Fruit fly (Drosophila melanogaster): ENCODE measurements around the gene Cdk5alpha.

Cdk5alpha gene

DNA sequence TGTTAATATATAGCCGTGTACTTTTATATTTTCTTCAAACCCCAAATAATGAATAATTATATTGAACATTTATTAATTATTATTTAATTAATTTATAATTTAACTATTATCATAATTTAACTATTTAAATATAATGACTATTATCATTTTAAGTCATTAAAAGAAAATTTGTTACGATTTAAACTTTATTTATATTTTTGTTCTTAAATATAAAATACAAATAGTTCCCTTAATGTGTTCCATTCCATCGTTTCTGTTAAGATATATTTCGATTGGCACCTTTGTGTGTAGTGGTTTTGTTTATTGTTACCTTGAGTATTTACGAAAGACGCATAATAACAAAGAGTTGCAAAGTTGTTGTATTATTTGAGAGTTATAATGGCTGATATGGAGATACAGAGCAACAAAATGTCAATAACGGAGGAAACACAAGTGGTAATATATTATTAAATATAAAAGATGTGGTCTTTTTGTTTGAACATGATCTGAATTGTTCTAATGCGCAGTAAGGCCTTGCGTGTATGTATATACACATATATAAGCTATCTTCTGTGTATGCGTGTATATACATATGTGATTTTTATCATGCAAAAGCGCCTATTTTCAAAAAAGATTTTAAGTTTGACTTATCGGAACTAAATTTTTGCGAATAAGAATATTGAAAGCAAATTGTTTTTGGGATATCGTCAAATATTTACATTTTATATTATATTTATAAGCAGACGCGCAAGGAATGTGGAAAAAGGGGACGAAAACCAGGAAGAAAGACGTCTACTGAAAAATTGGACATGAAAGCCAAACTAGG, 46.7 kb downstream of the Cdk5alpha start, which contains the start of gene REPTOR-BP:
TSS of gene REPTOR-BP (plus strand) at position 296 of the 805 bp plus-strand sequence.
- no peak for TF ChIP-seq CTCF (optimal IDR thresholded peaks at IDR 0.05)

DNA sequence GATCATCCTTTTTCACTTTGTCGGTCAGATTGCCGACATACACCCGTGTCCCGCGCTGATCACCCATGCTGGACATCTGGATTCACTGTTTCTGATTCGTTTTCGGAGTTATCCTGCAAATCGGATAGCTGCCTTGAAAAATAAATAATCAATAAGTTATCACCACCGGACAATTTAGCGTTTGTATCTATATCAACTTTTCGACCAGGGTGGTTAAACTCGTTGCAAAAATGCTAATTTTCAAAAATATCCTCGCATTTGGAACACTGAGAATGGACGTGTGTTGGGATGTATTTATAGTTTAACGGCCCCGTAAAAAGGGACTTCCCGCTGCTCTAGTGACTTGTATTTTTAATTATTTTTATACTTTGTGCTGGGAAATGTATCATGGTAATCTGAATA, 47.4 kb downstream of the Cdk5alpha start, which contains the start of gene Rsf1:
TSS of gene Rsf1 (minus strand) at position 212 of the 402 bp plus-strand sequence.
- TF ChIP-seq CG8478 (optimal IDR thresholded peaks at IDR 0.05) = no peak
- peak in 1 of 2 experiments; percentile 13 for TF ChIP-seq CTCF (optimal IDR thresholded peaks at IDR 0.05)

dm6 chr2L:10261774-10262173, 49.0 kb downstream of the Cdk5alpha start:
- TF ChIP-seq CG8478 (optimal IDR thresholded peaks at IDR 0.05) = no peak
- TF ChIP-seq CTCF (optimal IDR thresholded peaks at IDR 0.05) = no peak

DNA sequence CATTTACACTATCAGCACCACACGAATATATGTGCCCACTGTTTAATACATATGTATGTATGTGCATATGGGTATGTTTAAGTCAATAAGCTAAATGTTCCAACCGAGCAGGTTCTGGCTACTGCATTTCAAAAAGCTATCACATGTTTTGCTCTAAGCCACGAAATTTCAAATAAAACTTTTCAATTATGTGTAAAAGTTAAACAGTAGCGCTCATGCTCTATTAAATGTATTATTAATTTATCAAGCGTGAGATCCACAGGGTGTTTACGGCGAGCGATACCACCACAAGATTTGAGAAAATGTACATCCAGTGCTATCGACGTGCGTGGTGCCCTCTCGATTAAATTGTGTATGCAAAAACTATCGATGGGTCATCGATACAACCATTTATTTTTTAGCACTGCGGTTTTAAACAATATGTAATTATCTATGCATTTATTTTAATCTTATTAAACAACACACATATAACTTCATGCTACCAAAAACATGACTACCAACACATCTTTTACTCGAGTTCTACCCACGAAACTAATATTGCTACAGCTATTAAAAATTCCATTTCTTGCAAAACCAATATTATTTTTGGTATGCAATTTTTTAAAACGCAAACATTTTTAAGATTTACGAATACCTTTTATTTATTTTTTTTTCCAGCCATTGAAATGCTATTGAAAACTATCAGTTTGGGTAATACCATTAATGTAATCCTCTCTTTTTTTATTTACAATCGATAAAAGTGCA, 49.8 kb downstream of the Cdk5alpha start, which contains the start of gene Pten:
TSS of gene Pten (minus strand) at position 300 of the 744 bp plus-strand sequence.
- TF ChIP-seq CG8478 (optimal IDR thresholded peaks at IDR 0.05) = no peak
- TF ChIP-seq CTCF (optimal IDR thresholded peaks at IDR 0.05) = peak in 1 of 2 experiments; percentile 3

DNA sequence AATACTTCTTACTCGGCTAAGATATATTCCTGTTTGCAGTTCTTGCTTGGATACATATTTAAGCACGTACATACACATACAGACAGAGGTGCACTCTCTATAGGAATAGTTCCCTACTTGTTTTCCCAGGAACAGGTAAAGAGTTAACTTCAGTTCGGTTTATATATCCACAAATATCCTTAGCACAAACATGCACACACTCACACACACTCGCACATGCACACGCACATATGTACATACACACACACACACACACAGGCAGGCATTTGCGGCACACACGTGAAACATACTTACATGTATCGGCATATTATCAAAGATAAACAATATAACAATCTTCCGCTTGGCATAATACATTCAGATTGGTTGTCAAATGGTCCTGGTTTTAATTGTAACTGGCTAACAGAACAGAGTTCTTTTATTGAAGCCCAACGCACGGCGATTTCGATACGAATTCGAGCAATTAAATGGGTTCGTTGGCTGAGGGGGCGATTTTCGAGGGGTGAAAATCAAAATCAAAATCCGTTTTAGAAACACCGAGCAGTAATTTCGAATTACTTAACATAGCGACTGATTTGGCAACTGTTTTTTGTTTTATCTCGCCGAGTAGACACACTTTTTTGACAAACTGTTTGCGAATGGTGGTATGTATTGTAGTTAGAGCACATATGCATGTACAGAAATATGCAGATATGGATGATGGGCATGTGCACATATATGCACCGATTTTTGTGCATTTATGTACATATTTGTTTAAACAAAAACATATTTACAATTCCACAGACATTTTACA, 50.6 kb downstream of the Cdk5alpha start:
- TF ChIP-seq CG8478 (optimal IDR thresholded peaks at IDR 0.05) (no peak), CTCF (optimal IDR thresholded peaks at IDR 0.05) (no peak)
